Worm (Caenorhabditis elegans) whole organism, L1 larva: ENCODE data around the gene F48B9.1.

Source experiments
- blmp-1 ChIP-seq: fragments of 150-350 bp; optimal IDR thresholded peaks from 2 replicates; lab custom pipeline; 2014; ENCODE audit warnings: missing biosample characterization, missing genetic modification characterization
- lin-15B ChIP-seq: fragments of 150-350 bp; sonication (generic microtip); optimal IDR thresholded peaks from 3 replicates; lab custom pipeline; 2014; ENCODE audit warnings: missing biosample characterization, missing genetic modification characterization
- unc-86 ChIP-seq: sonication (generic microtip); optimal IDR thresholded peaks from 2 replicates; lab custom pipeline; 2016; ENCODE audit warnings: missing genetic modification characterization, missing compliant biosample characterization

DNA sequence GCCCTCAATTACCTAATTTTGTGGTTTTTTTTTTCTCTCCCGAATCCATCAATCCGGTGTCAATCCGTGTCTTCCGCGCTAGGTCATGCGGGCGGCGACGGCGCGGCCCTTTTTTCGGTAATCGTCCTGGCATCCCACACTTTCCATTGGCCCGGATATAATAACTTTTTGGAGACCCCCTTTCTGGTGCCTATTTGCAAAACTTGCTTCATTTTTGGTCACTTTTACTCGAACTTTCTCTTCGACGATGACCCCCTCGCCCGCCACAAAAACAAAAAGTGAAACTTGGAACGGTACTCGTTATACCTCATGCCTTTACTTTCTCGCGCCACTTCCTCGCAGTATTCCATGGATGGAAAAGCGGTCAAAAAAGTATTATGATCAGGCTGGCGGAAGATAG lies 33.8 kb downstream of the F48B9.1 start:
- TF ChIP-seq unc-86 (tag; lab: Kevin White, UChicago) (no peak), lin-15B (tag; lab: Kevin White, UChicago) (no peak), blmp-1 (peak; percentile 91)
